Worm (Caenorhabditis elegans) whole organism, L4 larva: ENCODE data around the gene ZK813.1.

Experiments used
- ctbp-1 ChIP-seq: fragments of 200-800 bp; sonication (Bioruptor generic); IDR thresholded peaks from 2 replicates; pipeline ENCODE4 v1.3.6; 2022; ENCODE audit warnings: missing genetic modification reagents, missing genetic modification characterization, missing compliant biosample characterization
- lsy-2 ChIP-seq, 2 experiments: fragments of 150-350 bp in 1 of 2; sonication (generic microtip) in 1 of 2; optimal IDR thresholded peaks; 2 replicates each; lab custom pipeline; 2014 to 2017; ENCODE audit warnings: missing biosample characterization in 2 of 2, missing genetic modification characterization in 2 of 2
- nhr-25 ChIP-seq: sonication (generic microtip); optimal IDR thresholded peaks from 2 replicates; lab custom pipeline; 2017; ENCODE audit warnings: missing genetic modification characterization, mild to moderate bottlenecking, missing compliant biosample characterization, antibody characterized with exemption, moderate library complexity, borderline replicate concordance; ENCODE audit not compliant: insufficient read depth
- nhr-77 ChIP-seq: fragments of 150-350 bp; optimal IDR thresholded peaks from 2 replicates; lab custom pipeline; 2014; ENCODE audit warnings: missing biosample characterization, missing genetic modification characterization
- skn-1 ChIP-seq: fragments of 150-350 bp; optimal IDR thresholded peaks from 2 replicates; lab custom pipeline; 2014; ENCODE audit warnings: missing biosample characterization, missing genetic modification characterization

- TF ChIP-seq nhr-25 (tag; lab: Kevin White, UChicago) (no peak), skn-1 (tag; lab: Kevin White, UChicago) (no peak), nhr-77 (tag; lab: Kevin White, UChicago) (no peak), lsy-2 (tag; optimal IDR thresholded peaks at IDR 0.05; lab: Kevin White, UChicago) (no peak), ctbp-1 (no peak)
Observed at ce11 chrX:3444514-3444913, 1.6 kb upstream of the ZK813.1 start, which contains the start of gene ZK813.7.
